Fruit fly (Drosophila melanogaster): ENCODE results near the gene CG3857.

Gene CG3857

dm6 chrX:1940020-1940419 lies at the start of gene CG3857, which contains the start of gene CG3587:
Gene CG3857, minus strand, starts transcription at chrX:1940040.
Gene CG3587, plus strand, starts transcription at chrX:1940307.
- TF ChIP-seq EcR (GFP tag; optimal IDR thresholded peaks at IDR 0.05) (no peak), usp (GFP tag; optimal IDR thresholded peaks at IDR 0.05) (no peak), CG8478 (optimal IDR thresholded peaks at IDR 0.05) (no peak), pan (optimal IDR thresholded peaks at IDR 0.05) (no peak), Dll (optimal IDR thresholded peaks at IDR 0.05) (no peak), psq (optimal IDR thresholded peaks at IDR 0.05) (no peak)

DNA sequence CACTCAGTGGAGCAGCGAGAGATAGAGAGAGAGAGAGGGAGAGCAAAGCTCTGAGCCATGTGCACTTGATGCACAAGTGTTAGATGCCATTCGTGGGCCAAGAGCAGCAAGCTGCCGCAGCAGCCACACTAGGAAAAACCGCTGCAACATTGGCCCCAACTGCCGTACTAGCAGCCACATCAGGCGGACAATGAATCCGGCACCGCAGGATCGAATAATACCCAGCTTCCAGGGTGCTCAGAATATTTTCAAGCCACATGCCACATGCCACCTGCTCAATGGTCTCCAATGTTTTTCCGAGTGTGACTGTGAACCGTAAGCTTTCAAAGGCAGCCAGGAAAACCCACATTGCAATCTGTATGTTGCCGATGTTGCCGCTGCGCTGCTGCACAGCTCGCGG lies 48.8 kb upstream of the CG3857 start:
- TF ChIP-seq usp (GFP tag; optimal IDR thresholded peaks at IDR 0.05) = no peak
- TF ChIP-seq EcR (GFP tag; optimal IDR thresholded peaks at IDR 0.05) = no peak
- no peak for TF ChIP-seq CG8478 (optimal IDR thresholded peaks at IDR 0.05)
- TF ChIP-seq Dll (optimal IDR thresholded peaks at IDR 0.05) = no peak
- no peak for TF ChIP-seq pan (optimal IDR thresholded peaks at IDR 0.05)
- no peak for TF ChIP-seq psq (optimal IDR thresholded peaks at IDR 0.05)

- TF ChIP-seq EcR (GFP tag; optimal IDR thresholded peaks at IDR 0.05) (no peak), psq (optimal IDR thresholded peaks at IDR 0.05) (no peak), usp (GFP tag; optimal IDR thresholded peaks at IDR 0.05) (no peak), CG8478 (optimal IDR thresholded peaks at IDR 0.05) (no peak), pan (optimal IDR thresholded peaks at IDR 0.05) (no peak), Dll (optimal IDR thresholded peaks at IDR 0.05) (no peak)
These were observed 45.7 kb upstream of the CG3857 start for dm6 chrX:1985516-1985915.

- TF ChIP-seq psq (optimal IDR thresholded peaks at IDR 0.05) = no peak
- no peak for TF ChIP-seq pan (optimal IDR thresholded peaks at IDR 0.05)
These were observed 44.5 kb upstream of the CG3857 start for dm6 chrX:1984175-1984973.

DNA sequence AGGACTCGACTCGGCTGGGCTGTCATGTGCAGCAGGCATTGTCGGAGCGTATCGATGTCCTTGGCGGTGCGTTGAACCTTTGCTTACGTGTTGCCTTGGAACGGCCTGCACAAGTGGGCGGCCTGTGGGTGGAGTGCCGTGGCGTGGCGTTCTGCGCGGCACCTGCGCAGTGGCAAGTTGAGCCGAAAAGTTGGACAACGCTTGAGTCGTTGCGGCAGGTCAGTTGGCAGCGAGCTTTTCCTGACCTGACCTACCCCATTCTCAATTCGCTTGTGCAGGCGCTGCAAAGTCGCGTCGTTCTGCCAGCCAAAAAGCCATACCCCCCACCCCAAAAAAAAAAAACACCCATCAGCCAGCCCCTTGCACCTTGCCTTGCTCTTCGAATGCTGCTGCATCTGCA lies 41.9 kb upstream of the CG3857 start:
- TF ChIP-seq pan (optimal IDR thresholded peaks at IDR 0.05) (no peak), psq (optimal IDR thresholded peaks at IDR 0.05) (no peak), usp (GFP tag; optimal IDR thresholded peaks at IDR 0.05) (no peak), Dll (optimal IDR thresholded peaks at IDR 0.05) (no peak), EcR (GFP tag; optimal IDR thresholded peaks at IDR 0.05) (no peak), CG8478 (optimal IDR thresholded peaks at IDR 0.05) (no peak)

DNA sequence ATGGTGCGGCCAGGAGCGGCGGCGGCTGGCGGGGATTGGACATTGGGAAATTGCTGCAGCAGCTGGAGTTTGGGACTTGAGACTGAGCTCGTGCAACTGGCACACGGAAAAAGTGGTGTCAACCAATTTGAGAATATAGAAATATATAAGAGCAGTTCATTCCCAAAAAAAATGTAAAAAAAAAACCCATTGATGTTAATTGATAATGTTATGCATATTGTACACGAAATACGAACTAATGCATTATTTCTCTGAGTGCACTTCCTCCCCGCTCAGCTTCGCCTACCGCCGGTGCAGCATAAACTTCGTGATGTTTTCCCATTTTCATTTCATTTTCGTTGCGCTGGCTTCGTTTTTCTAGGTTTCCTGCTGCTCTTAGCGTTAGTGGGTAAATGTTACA lies 39.8 kb upstream of the CG3857 start:
- TF ChIP-seq CG8478 (optimal IDR thresholded peaks at IDR 0.05) (no peak), usp (GFP tag; optimal IDR thresholded peaks at IDR 0.05) (no peak), EcR (GFP tag; optimal IDR thresholded peaks at IDR 0.05) (no peak)

dm6 chrX:1979031-1979430 lies 39.2 kb upstream of the CG3857 start:
- TF ChIP-seq usp (GFP tag; optimal IDR thresholded peaks at IDR 0.05) (no peak), pan (optimal IDR thresholded peaks at IDR 0.05) (no peak), psq (optimal IDR thresholded peaks at IDR 0.05) (no peak), EcR (GFP tag; optimal IDR thresholded peaks at IDR 0.05) (no peak), CG8478 (optimal IDR thresholded peaks at IDR 0.05) (no peak), Dll (optimal IDR thresholded peaks at IDR 0.05) (no peak)

DNA sequence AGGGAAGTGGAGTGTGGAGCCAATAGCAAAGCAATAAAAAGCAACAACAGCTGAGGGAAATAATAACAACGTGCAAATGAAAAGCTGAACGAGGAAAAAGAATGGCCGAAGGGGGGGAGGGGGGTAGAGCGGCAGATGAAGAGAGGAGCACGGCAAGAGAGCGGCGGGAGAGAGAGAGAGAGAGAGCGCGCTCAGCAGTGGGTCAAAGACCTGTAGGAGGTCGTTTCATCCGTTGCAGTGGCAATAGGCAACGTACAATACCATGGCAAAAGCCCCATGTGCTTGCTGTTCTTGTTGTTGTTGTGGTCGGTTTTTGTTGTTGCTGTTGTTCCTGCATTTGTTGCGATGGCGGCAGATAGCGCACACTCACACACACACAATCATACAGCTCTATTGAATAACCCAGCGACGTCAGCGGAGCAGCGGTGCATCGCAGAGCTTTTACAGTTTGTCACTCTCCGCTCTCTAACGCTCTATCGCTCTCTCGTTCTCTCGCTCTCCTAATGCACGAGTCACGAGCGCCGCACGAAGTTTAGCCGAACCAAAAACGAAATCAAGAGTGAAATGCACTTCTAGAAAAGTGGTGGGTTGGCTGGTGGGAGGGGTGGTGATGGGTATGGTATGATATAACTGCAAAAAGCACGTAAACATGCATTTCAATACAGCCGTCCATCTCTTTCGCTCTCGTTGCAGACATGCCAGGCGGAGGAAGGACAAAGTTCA lies 36.2 kb upstream of the CG3857 start:
- TF ChIP-seq usp (GFP tag; optimal IDR thresholded peaks at IDR 0.05) (no peak), EcR (GFP tag; optimal IDR thresholded peaks at IDR 0.05) (peak in 1 of 2 experiments; percentile 97), Dll (optimal IDR thresholded peaks at IDR 0.05) (peak; percentile 22)

DNA sequence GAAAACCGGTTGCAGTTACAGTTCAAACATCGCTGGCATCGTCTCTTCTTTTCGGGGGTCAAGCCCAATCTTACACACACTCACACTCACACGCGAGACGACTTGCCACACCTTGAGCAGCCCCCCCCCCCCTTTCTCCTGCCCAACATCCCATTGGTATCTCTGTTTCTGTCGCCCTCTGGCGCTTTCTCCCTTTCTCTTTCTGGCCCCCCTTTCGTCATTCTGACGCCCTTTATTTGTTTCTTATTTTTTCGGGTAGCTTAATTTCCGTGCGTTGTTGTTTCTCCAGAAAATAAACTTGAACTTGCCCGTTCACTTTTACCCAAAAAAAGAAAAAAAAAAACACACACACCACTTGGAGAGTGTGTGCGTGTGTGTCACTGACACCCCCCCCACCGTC lies 32.3 kb upstream of the CG3857 start:
- TF ChIP-seq usp (GFP tag; optimal IDR thresholded peaks at IDR 0.05) (no peak), Dll (optimal IDR thresholded peaks at IDR 0.05) (peak; percentile 30)

DNA sequence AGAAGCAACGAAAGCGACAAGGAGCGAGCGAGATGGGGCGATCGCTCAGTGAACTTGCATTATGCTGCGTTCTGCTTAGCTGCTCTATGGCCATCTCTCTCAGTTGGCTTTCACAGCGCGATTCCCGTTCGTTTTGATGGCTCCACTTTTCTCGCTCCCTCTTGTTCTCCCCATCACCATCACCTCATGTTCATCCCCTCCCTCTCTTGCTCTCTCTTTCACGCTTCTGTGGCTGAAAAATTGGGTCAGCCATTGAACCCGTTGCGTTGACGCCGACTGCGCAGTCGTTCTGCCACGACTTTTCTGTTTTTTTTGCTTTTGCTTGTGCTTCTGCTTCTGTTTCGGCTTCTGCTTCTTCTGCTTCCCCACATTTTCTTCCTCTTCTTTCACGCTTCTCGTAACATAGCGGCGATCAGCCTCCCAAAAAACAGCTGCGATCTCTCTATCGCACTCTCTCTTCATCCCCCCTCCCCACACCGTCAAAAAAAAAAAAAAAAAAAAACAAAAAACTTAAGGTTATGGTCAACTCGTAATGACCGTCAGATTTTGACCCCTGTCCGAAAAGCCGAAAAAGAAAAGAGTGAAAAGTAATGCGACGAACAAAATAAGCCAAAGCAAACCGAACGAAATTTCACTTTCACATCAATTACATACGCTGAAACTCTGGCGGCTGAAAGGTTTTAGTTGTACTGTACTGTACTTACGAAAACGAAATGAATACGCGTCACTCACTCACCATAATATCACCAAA lies 30.9 kb upstream of the CG3857 start:
- TF ChIP-seq psq (optimal IDR thresholded peaks at IDR 0.05) = no peak
- no peak for TF ChIP-seq pan (optimal IDR thresholded peaks at IDR 0.05)
- no peak for TF ChIP-seq Dll (optimal IDR thresholded peaks at IDR 0.05)
- peak; percentile 78 to 83 for TF ChIP-seq EcR (GFP tag; optimal IDR thresholded peaks at IDR 0.05)
- peak; percentile 20 for TF ChIP-seq CG8478 (optimal IDR thresholded peaks at IDR 0.05)
- no peak for TF ChIP-seq usp (GFP tag; optimal IDR thresholded peaks at IDR 0.05)

DNA sequence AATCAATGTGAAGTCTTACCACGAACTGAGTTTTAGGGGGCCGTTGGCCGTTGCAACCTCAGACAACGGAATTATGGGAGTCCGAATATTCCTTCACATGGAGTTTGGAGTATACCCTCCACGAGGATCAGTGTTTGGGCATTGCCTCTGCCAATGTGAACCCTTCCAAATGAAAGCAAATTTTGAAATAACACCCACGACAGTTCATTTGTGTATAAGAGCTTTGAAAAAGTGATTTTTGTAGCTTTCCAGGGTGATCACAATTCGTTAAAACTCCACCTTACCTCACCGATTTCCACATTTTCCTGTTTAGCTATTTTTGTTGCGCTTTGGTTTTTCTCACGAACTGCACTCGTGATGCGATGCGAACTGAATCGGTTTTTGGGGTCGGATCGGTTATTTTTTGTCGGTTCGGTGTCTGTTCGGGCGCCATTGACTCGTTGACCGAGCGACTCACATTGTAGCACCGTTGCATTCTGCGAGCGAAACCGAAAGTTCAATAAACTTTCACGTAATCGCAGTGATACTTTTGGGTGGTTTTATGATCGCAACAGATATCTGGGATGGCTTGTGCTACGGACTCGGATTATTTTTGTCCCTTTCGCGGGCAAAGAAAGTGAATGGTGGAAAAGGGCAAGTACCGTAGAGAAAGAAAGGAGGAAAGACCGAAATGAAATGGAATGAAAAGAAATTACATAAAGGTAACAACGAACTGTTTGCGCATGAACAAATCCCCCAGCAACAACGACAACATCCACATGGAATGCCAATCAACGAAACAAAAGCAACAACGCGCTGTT lies 30.1 kb upstream of the CG3857 start:
- TF ChIP-seq CG8478 (optimal IDR thresholded peaks at IDR 0.05) = no peak
- no peak for TF ChIP-seq psq (optimal IDR thresholded peaks at IDR 0.05)
- no peak for TF ChIP-seq usp (GFP tag; optimal IDR thresholded peaks at IDR 0.05)
- TF ChIP-seq pan (optimal IDR thresholded peaks at IDR 0.05) = no peak
- no peak for TF ChIP-seq Dll (optimal IDR thresholded peaks at IDR 0.05)
- no peak for TF ChIP-seq EcR (GFP tag; optimal IDR thresholded peaks at IDR 0.05)
